Fruit fly (Drosophila melanogaster): Measurements from ENCODE around the gene Bin1.
A peak's percentile ranks its signal among the peaks of the same experiment; 100 is the strongest.

Gene Bin1

DNA sequence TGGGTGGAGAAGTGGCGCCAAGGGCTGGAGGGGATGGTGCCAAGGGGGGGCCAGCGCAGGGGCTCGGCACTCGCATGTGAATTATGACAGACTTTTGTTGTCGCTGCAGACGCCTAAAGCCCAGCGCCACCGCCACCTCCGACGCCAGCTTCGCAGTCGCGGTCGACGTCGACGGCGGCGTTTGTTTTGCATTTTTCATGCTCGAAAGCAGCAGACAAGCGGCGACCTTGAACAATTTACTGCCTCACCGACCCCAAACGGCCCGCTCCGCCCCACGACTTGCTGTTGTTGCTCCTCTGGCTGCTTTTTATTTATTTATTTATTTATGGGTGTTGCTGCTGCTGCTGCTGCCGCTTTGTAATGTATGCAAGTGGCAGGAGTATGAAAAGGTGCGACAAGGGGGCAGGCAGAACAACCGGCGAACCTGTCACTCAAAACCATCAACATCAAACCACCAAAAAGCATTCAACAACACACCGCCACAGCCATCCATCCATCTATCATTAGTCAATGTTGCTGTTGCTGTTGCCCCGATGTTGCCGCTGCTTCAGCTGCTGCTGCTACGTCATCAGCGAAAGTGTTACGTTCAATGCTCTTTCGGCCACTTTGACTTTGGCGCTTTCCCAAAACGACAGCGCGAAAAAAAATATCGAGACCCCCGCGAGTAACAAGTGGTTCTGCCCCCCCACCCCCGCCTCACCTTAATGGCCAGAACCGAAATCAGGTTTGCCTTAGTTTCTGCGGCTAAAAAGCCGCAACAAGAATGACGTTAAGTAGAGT is 29.1 kb upstream of the Bin1 start:
- TF ChIP-seq Dfd (GFP tag; optimal IDR thresholded peaks at IDR 0.05) (peak; percentile 15), woc (GFP tag; optimal IDR thresholded peaks at IDR 0.05) (no peak), tai (GFP tag; optimal IDR thresholded peaks at IDR 0.05) (no peak), psq (GFP tag; optimal IDR thresholded peaks at IDR 0.05) (no peak)

DNA sequence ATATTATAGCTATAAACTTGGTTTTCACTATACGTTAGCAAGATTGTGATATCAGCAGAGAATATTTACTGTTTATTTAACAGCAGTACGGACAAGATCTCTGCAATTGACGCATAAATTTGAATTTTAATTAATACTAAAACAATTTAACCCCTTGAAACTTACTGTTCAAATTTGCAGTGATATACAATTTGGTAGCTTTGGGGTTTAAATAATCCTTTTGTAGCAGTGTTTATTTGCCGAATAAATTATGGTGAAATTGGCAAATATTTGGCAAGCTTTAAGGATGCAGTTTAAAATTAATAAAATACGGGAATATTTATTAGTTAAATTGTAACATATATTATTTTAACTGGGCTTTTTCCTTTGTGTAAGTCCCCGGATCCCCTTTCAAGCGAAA is 28.0 kb upstream of the Bin1 start:
- TF ChIP-seq Dif (GFP tag; optimal IDR thresholded peaks at IDR 0.05; ENCODE audit: partially characterized antibody) (no peak), Hr78 (GFP tag; optimal IDR thresholded peaks at IDR 0.05) (no peak), CG32264 (GFP tag; optimal IDR thresholded peaks at IDR 0.05) (no peak), Hnf4 (GFP tag; optimal IDR thresholded peaks at IDR 0.05) (no peak), pan (optimal IDR thresholded peaks at IDR 0.05) (no peak), jim (GFP tag; optimal IDR thresholded peaks at IDR 0.05) (no peak), Jra (GFP tag; optimal IDR thresholded peaks at IDR 0.05) (no peak), sv (GFP tag; optimal IDR thresholded peaks at IDR 0.05) (no peak), N (GFP tag; optimal IDR thresholded peaks at IDR 0.05) (no peak), h (GFP tag; optimal IDR thresholded peaks at IDR 0.05) (no peak), psq (GFP tag; optimal IDR thresholded peaks at IDR 0.05) (no peak), Hr83 (GFP tag; optimal IDR thresholded peaks at IDR 0.05; ENCODE audit: poor library complexity, severe bottlenecking) (no peak), Dfd (GFP tag; optimal IDR thresholded peaks at IDR 0.05) (no peak), Abd-B (GFP tag; optimal IDR thresholded peaks at IDR 0.05) (no peak), OdsH (GFP tag; optimal IDR thresholded peaks at IDR 0.05) (no peak), CrebA (GFP tag; optimal IDR thresholded peaks at IDR 0.05; ENCODE audit: borderline replicate concordance) (no peak), Mio (GFP tag; optimal IDR thresholded peaks at IDR 0.05) (no peak), Rel (GFP tag; optimal IDR thresholded peaks at IDR 0.05) (no peak), Rel (tag; optimal IDR thresholded peaks at IDR 0.05) (no peak), Myc (optimal IDR thresholded peaks at IDR 0.05) (no peak), br (GFP tag; optimal IDR thresholded peaks at IDR 0.05) (no peak)

DNA sequence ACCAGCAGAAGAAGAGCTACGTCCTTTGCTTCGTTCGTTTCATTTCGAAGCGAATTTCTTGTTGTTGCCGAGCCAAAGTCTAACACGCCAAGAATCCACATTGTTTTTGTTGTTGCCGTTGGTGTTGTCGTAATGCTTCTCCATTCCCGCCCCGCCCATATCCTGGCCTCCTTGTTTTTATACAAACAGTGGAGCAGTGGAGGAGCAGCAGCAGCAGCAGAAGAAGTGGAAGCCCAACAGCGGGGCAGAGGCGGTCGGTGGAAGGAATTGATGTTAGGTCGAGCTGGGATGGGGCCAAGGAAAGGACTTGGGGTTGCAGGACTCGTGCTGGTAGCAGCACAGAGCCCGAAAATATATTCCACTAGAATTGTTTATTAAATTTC is 25.9 kb upstream of the Bin1 start:
- TF ChIP-seq Dfd (GFP tag; optimal IDR thresholded peaks at IDR 0.05) (peak; percentile 10), CrebA (GFP tag; optimal IDR thresholded peaks at IDR 0.05; ENCODE audit: borderline replicate concordance) (no peak)

DNA sequence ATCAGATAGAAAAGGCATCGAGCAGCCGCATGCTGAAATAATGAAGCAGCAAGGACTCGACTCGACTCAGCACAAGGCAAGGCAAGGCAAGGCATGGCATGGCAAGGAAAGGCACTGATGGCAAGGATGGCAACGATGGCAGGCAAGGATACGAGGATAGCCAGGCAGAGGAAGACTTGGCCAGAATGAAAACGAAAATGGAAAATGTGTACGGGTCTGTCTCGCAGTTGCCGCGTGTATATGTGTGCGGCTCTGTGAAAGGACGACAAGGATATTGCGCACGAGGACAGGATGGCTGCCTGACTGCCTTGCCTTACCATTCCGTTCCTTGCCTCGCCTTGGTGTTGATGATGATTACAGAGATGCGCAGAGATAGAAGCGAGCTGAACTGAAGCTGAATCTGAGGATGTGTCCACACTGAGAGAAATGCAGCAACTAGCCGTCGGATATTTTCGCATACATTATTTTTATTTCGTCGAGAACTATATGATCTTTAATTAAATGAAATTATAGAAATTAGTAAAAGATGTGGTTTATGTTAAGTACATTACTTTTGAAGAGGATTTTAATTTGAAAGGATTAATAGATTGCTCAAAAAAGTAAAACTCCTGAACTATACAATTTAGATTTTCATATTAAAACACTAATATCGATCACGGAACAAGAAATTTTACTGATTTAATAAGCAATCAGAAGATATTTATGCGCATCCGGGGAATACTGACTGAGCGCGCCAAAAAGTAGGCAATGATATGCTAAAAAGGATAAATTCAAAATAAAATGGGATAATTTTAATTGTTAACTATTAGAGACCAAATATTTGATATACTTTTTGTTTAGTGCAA is 25.3 kb upstream of the Bin1 start:
- peak; percentile 6 for TF ChIP-seq Sp1 (GFP tag; optimal IDR thresholded peaks at IDR 0.05)
- no peak for TF ChIP-seq lola (GFP tag; optimal IDR thresholded peaks at IDR 0.05)

DNA sequence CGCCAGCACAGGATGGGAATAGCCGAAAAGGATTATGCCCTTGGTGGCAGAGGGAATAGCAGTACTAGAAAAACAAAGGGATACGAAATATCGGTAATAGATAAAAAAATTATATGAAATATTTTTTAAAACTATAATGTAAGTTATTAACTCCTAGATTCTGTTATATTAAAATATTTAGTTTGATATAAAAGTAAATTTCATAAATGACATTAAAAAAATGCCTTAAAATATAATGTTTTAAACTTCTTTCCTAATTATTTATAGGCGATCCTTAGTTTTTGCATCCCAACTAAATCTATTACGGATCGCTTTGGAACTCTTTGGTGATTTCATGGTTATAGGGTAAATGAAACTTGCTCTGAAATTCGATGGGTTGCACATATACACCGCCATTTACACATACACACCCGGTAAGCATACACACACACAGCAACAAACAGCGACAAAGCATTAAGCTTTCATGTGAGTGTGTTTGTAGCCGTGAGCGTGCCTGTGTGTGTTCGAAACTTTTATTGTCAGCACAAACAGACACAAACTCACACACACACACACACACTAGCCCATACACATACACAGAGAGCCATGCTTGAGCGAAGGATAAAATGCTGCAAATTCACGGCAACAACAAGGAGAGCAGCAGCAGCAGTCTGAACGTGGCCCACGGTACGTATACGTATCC is 24.6 kb upstream of the Bin1 start:
- TF ChIP-seq Myc (optimal IDR thresholded peaks at IDR 0.05) (no peak), N (GFP tag; optimal IDR thresholded peaks at IDR 0.05) (no peak), Sp1 (GFP tag; optimal IDR thresholded peaks at IDR 0.05) (no peak), sage (GFP tag; optimal IDR thresholded peaks at IDR 0.05) (no peak), sv (GFP tag; optimal IDR thresholded peaks at IDR 0.05) (no peak), psq (GFP tag; optimal IDR thresholded peaks at IDR 0.05) (peak; percentile 11), foxo (GFP tag; optimal IDR thresholded peaks at IDR 0.05) (peak in 1 of 2 experiments; percentile 23), tai (GFP tag; optimal IDR thresholded peaks at IDR 0.05) (no peak), CrebA (GFP tag; optimal IDR thresholded peaks at IDR 0.05; ENCODE audit: borderline replicate concordance) (no peak)

Measured in whole organism, wandering third instar larva.